Fruit fly (Drosophila melanogaster) whole organism, embryonic: ENCODE data around the gene CG32832.

ENCODE experiments used
- ATbp ChIP-seq: fragments of 200-800 bp; sonication (Bioruptor generic); optimal IDR thresholded peaks from 2 replicates; lab custom pipeline; 2017; ENCODE audit warnings: missing biosample characterization, mild to moderate bottlenecking, missing genetic modification characterization, missing genetic modification reagents
- B-H2 ChIP-seq: fragments of 200-800 bp; sonication (Bioruptor generic); optimal IDR thresholded peaks from 2 replicates; lab custom pipeline; 2018; ENCODE audit warnings: missing biosample characterization, mild to moderate bottlenecking, missing genetic modification characterization
- CG11456 ChIP-seq: fragments of 200-800 bp; sonication (Bioruptor generic); IDR thresholded peaks from 3 replicates; pipeline ENCODE4 v1.3.6; 2022; ENCODE audit warnings: missing biosample characterization, missing genetic modification characterization
- CG16779 ChIP-seq: fragments of 200-800 bp; sonication (Bioruptor generic); IDR thresholded peaks from 2 replicates; pipeline ENCODE4 v1.3.6; 2022; ENCODE audit warnings: missing biosample characterization, missing genetic modification characterization
- CG4424 ChIP-seq: fragments of 200-800 bp; sonication (Bioruptor generic); optimal IDR thresholded peaks from 3 replicates; lab custom pipeline; 2016; ENCODE audit warnings: missing biosample characterization, missing genetic modification characterization
- CG6254 ChIP-seq: fragments of 200-800 bp; sonication (Bioruptor generic); optimal IDR thresholded peaks from 3 replicates; lab custom pipeline; 2017; ENCODE audit warnings: mild to moderate bottlenecking, missing biosample characterization, missing genetic modification reagents, missing genetic modification characterization
- CG6654 ChIP-seq: fragments of 200-800 bp; sonication (Bioruptor generic); optimal IDR thresholded peaks from 2 replicates; lab custom pipeline; 2017; ENCODE audit warnings: missing biosample characterization, mild to moderate bottlenecking, missing genetic modification characterization
- CG6765 ChIP-seq: fragments of 200-800 bp; sonication (Bioruptor generic); optimal IDR thresholded peaks from 3 replicates; lab custom pipeline; 2017; ENCODE audit warnings: missing biosample characterization, mild to moderate bottlenecking, missing genetic modification characterization
- CG7556 ChIP-seq: fragments of 200-800 bp; sonication (Bioruptor generic); optimal IDR thresholded peaks from 2 replicates; lab custom pipeline; 2017; ENCODE audit warnings: missing biosample characterization, mild to moderate bottlenecking, missing genetic modification characterization
- CG7839 ChIP-seq: fragments of 200-800 bp; sonication (Bioruptor generic); optimal IDR thresholded peaks from 3 replicates; lab custom pipeline; 2018; ENCODE audit warnings: missing biosample characterization, mild to moderate bottlenecking, missing genetic modification characterization, moderate library complexity
- CG8290 ChIP-seq, 3 experiments: fragments of 200-800 bp; sonication (Bioruptor generic); optimal IDR thresholded peaks; 2 replicates each; lab custom pipeline; 2016 to 2019; ENCODE audit warnings: missing biosample characterization in 3 of 3, missing genetic modification characterization in 3 of 3, mild to moderate bottlenecking in 2 of 3, moderate library complexity in 1 of 3
- CG9437 ChIP-seq: fragments of 200-800 bp; sonication (Bioruptor generic); optimal IDR thresholded peaks from 2 replicates; lab custom pipeline; 2018; ENCODE audit warnings: missing biosample characterization, mild to moderate bottlenecking, missing genetic modification characterization
- CG9817 ChIP-seq: fragments of 200-800 bp; sonication (Bioruptor generic); optimal IDR thresholded peaks from 2 replicates; lab custom pipeline; 2018; ENCODE audit warnings: missing biosample characterization, mild to moderate bottlenecking, missing genetic modification characterization, moderate library complexity
- D ChIP-seq, 2 experiments: fragments of 200-800 bp in 1 of 2; fragments of >200 bp in 1 of 2; sonication (Bioruptor generic) in 1 of 2; optimal IDR thresholded peaks; 2 replicates in 1 of 2; 3 replicates in 1 of 2; lab custom pipeline; 2017; ENCODE audit warnings: mild to moderate bottlenecking in 1 of 2, missing biosample characterization in 1 of 2, missing genetic modification characterization in 1 of 2, missing genetic modification reagents in 1 of 2
- Dbx ChIP-seq: fragments of 200-800 bp; sonication (Bioruptor generic); IDR thresholded peaks from 3 replicates; pipeline ENCODE4 v1.3.6; 2022; ENCODE audit warnings: missing biosample characterization, missing genetic modification characterization
- Dek ChIP-seq: fragments of 200-800 bp; sonication (Bioruptor generic); optimal IDR thresholded peaks from 3 replicates; lab custom pipeline; 2019; ENCODE audit warnings: missing biosample characterization, mild to moderate bottlenecking, missing genetic modification characterization, moderate library complexity
- Doc2 ChIP-seq: fragments of 200-800 bp; sonication (Bioruptor generic); IDR thresholded peaks from 2 replicates; pipeline ENCODE4 v1.3.6; 2022; ENCODE audit warnings: missing biosample characterization, missing genetic modification characterization
- Gug ChIP-seq: fragments of 200-800 bp; sonication (Bioruptor generic); IDR thresholded peaks from 4 replicates; pipeline ENCODE4 v1.3.6; 2022; ENCODE audit warnings: missing biosample characterization, missing genetic modification characterization
- HmgD ChIP-seq: fragments of 200-800 bp; sonication (Bioruptor generic); optimal IDR thresholded peaks from 3 replicates; lab custom pipeline; 2016; ENCODE audit warnings: missing biosample characterization, missing genetic modification characterization
- Hr3 ChIP-seq: fragments of 200-800 bp; sonication (Bioruptor generic); optimal IDR thresholded peaks from 3 replicates; lab custom pipeline; 2016; ENCODE audit warnings: missing biosample characterization, missing genetic modification characterization
- Nf-YC ChIP-seq: fragments of 200-800 bp; optimal IDR thresholded peaks from 3 replicates; lab custom pipeline; 2019; ENCODE audit warnings: missing biosample characterization, mild to moderate bottlenecking, missing genetic modification characterization, moderate library complexity
- Opbp ChIP-seq: fragments of 200-800 bp; sonication (Bioruptor generic); IDR thresholded peaks from 3 replicates; pipeline ENCODE4 v1.3.6; 2022; ENCODE audit warnings: missing biosample characterization, missing genetic modification characterization; ENCODE audit not compliant: partially characterized antibody
- Ptx1 ChIP-seq: fragments of 200-800 bp; sonication (Bioruptor generic); IDR thresholded peaks from 2 replicates; pipeline ENCODE4 v1.3.6; 2022; ENCODE audit warnings: missing biosample characterization, missing genetic modification characterization
- Rfx ChIP-seq: fragments of 200-800 bp; sonication (Bioruptor generic); IDR thresholded peaks from 2 replicates; pipeline ENCODE4 v1.3.6; 2022; ENCODE audit warnings: missing biosample characterization, missing genetic modification characterization
- Sin3A ChIP-seq: fragments of >200 bp; optimal IDR thresholded peaks from 2 replicates; lab custom pipeline; 2018
- Sox102F ChIP-seq: fragments of 200-800 bp; sonication (Bioruptor generic); optimal IDR thresholded peaks from 2 replicates; lab custom pipeline; 2018; ENCODE audit warnings: missing biosample characterization, mild to moderate bottlenecking, missing genetic modification characterization, moderate library complexity
- Taf1 ChIP-seq: fragments of 200-800 bp; sonication (Bioruptor generic); IDR thresholded peaks from 2 replicates; pipeline ENCODE4 v1.3.6; 2022; ENCODE audit warnings: missing biosample characterization, missing genetic modification characterization
- abd-A ChIP-seq: fragments of 200-800 bp; sonication (Bioruptor generic); optimal IDR thresholded peaks from 3 replicates; lab custom pipeline; 2019; ENCODE audit warnings: missing biosample characterization, mild to moderate bottlenecking, missing genetic modification characterization, moderate library complexity
- ac ChIP-seq: fragments of 200-800 bp; sonication (Bioruptor generic); optimal IDR thresholded peaks from 3 replicates; lab custom pipeline; 2017; ENCODE audit warnings: missing biosample characterization, mild to moderate bottlenecking, missing genetic modification characterization
- ara ChIP-seq: fragments of 200-800 bp; sonication (Bioruptor generic); IDR thresholded peaks from 2 replicates; pipeline ENCODE4 v1.3.6; 2022; ENCODE audit warnings: missing biosample characterization, missing genetic modification characterization
- cad ChIP-seq: fragments of >200 bp; optimal IDR thresholded peaks from 2 replicates; lab custom pipeline; 2017; ENCODE audit warnings: missing biosample characterization, missing genetic modification characterization
- croc ChIP-seq: fragments of 200-800 bp; sonication (Bioruptor generic); conservative IDR thresholded peaks from 3 replicates; pipeline ENCODE4 v1.3.6; 2022; ENCODE audit warnings: missing biosample characterization, missing genetic modification characterization
- crol ChIP-seq: fragments of 200-800 bp; sonication (Bioruptor generic); IDR thresholded peaks from 2 replicates; pipeline ENCODE4 v1.3.6; 2022; ENCODE audit warnings: missing biosample characterization, missing genetic modification characterization
- crp ChIP-seq, 2 experiments: fragments of 200-800 bp; sonication (Bioruptor generic); optimal IDR thresholded peaks; 2 replicates in 1 of 2; 3 replicates in 1 of 2; lab custom pipeline; 2017; ENCODE audit warnings: missing biosample characterization in 2 of 2, missing genetic modification characterization in 2 of 2, mild to moderate bottlenecking in 1 of 2, moderate library complexity in 1 of 2
- da ChIP-seq: fragments of 200-800 bp; sonication (Bioruptor generic); optimal IDR thresholded peaks from 2 replicates; lab custom pipeline; 2016; ENCODE audit warnings: missing biosample characterization, missing genetic modification characterization
- dpn ChIP-seq, 2 experiments: fragments of 200-800 bp; sonication (Bioruptor generic); optimal IDR thresholded peaks; 3 replicates each; lab custom pipeline; 2016; ENCODE audit warnings: missing biosample characterization in 2 of 2, missing genetic modification characterization in 2 of 2
- exex ChIP-seq: fragments of 200-800 bp; sonication (Bioruptor generic); optimal IDR thresholded peaks from 4 replicates; lab custom pipeline; 2018; ENCODE audit warnings: missing biosample characterization, mild to moderate bottlenecking, missing genetic modification characterization, moderate library complexity
- eyg ChIP-seq: fragments of 200-800 bp; sonication (Bioruptor generic); optimal IDR thresholded peaks from 3 replicates; lab custom pipeline; 2016; ENCODE audit warnings: missing biosample characterization, missing genetic modification characterization
- fd102C ChIP-seq: fragments of 200-800 bp; sonication (Bioruptor generic); optimal IDR thresholded peaks from 2 replicates; lab custom pipeline; 2018; ENCODE audit warnings: missing biosample characterization, mild to moderate bottlenecking, missing genetic modification characterization, moderate library complexity
- ftz-f1 ChIP-seq: fragments of 200-800 bp; sonication (Bioruptor generic); optimal IDR thresholded peaks from 2 replicates; lab custom pipeline; 2016; ENCODE audit warnings: missing biosample characterization, missing genetic modification characterization
- ind ChIP-seq: fragments of 200-800 bp; sonication (Bioruptor generic); optimal IDR thresholded peaks from 3 replicates; lab custom pipeline; 2016; ENCODE audit warnings: missing biosample characterization, missing genetic modification characterization
- jigr1 ChIP-seq: fragments of 200-800 bp; sonication (Bioruptor generic); IDR thresholded peaks from 3 replicates; pipeline ENCODE4 v1.3.6; 2022; ENCODE audit warnings: missing biosample characterization, missing genetic modification characterization
- nerfin-2 ChIP-seq: fragments of 200-800 bp; sonication (Bioruptor generic); IDR thresholded peaks from 2 replicates; pipeline ENCODE4 v1.3.6; 2022; ENCODE audit warnings: missing biosample characterization, missing genetic modification characterization; ENCODE audit not compliant: partially characterized antibody
- pros ChIP-seq: fragments of 200-800 bp; sonication (Bioruptor generic); optimal IDR thresholded peaks from 3 replicates; lab custom pipeline; 2019; ENCODE audit warnings: missing biosample characterization, mild to moderate bottlenecking, missing genetic modification characterization, moderate library complexity
- schlank ChIP-seq: fragments of 200-800 bp; sonication (Bioruptor generic); optimal IDR thresholded peaks from 2 replicates; lab custom pipeline; 2018; ENCODE audit warnings: missing biosample characterization, mild to moderate bottlenecking, missing genetic modification characterization
- shn ChIP-seq: fragments of 200-800 bp; sonication (Bioruptor generic); optimal IDR thresholded peaks from 3 replicates; lab custom pipeline; 2016; ENCODE audit warnings: missing biosample characterization, missing genetic modification characterization
- sr ChIP-seq: fragments of 200-800 bp; sonication (Bioruptor generic); IDR thresholded peaks from 3 replicates; pipeline ENCODE4 v1.3.6; 2022; ENCODE audit warnings: missing biosample characterization, missing genetic modification characterization
- tin ChIP-seq: fragments of 200-800 bp; sonication (Bioruptor generic); optimal IDR thresholded peaks from 3 replicates; lab custom pipeline; 2016; ENCODE audit warnings: missing biosample characterization, missing genetic modification characterization
- trh ChIP-seq: fragments of 200-800 bp; sonication (Bioruptor generic); optimal IDR thresholded peaks from 2 replicates; lab custom pipeline; 2016; ENCODE audit warnings: missing biosample characterization, missing genetic modification characterization
- ttk ChIP-seq: fragments of 200-800 bp; sonication (Bioruptor generic); IDR thresholded peaks from 2 replicates; pipeline ENCODE4 v2.1.2; 2022; ENCODE audit warnings: missing biosample characterization, missing genetic modification characterization

The CG32832 gene

dm6 chr2L:16868897-16869324 lies 10.2 kb downstream of the CG32832 start (continued):
- TF ChIP-seq CG8290 (GFP tag; optimal IDR thresholded peaks at IDR 0.05; lab: Kevin White, UChicago), result no peak
- no peak for TF ChIP-seq CG8290 (tag; optimal IDR thresholded peaks at IDR 0.05; lab: Kevin White, UChicago)
- TF ChIP-seq croc, result peak; percentile 43; the same call in 2 of the 3 replicates
- no peak for TF ChIP-seq nerfin-2 (GFP tag; lab: Robert Waterston, UW)
- TF ChIP-seq ATbp (GFP tag; lab: Kevin White, UChicago), result peak; percentile 42
- TF ChIP-seq tin (GFP tag; lab: Kevin White, UChicago), result no peak
- peak; percentile 23 for TF ChIP-seq Hr3 (GFP tag; lab: Kevin White, UChicago)
- no peak for TF ChIP-seq CG16779 (GFP tag; lab: Robert Waterston, UW)
- no peak for TF ChIP-seq cad (GFP tag; lab: Kevin White, UChicago)
- no peak for TF ChIP-seq trh (GFP tag; lab: Kevin White, UChicago)
- peak; percentile 72 for TF ChIP-seq Ptx1 (GFP tag; lab: Robert Waterston, UW)
- no peak for TF ChIP-seq ind (GFP tag; lab: Kevin White, UChicago)
- TF ChIP-seq ftz-f1 (GFP tag; lab: Kevin White, UChicago), result no peak
- TF ChIP-seq CG11456, result peak; percentile 58; the same call in 1 of the 3 replicates
- TF ChIP-seq CG9817 (tag; lab: Kevin White, UChicago), result peak; percentile 38
- no peak for TF ChIP-seq D (optimal IDR thresholded peaks at IDR 0.05; lab: Kevin White, UChicago)
- peak; percentile 24 for TF ChIP-seq D (GFP tag; optimal IDR thresholded peaks at IDR 0.05; lab: Kevin White, UChicago)
- peak; percentile 44 for TF ChIP-seq CG9437 (GFP tag; lab: Kevin White, UChicago)
- 0 out of 2 replicates have a peak, but pooled peaks have one; percentile 6 for TF ChIP-seq Taf1 (GFP tag; lab: Robert Waterston, UW)
- no peak for TF ChIP-seq Sin3A (lab: Kevin White, UChicago)
- TF ChIP-seq fd102C (GFP tag; lab: Kevin White, UChicago), result no peak
- no peak for TF ChIP-seq shn (GFP tag; lab: Kevin White, UChicago)
- TF ChIP-seq crol (GFP tag; lab: Robert Waterston, UW), result peak; percentile 72
- no peak for TF ChIP-seq pros (GFP tag; lab: Kevin White, UChicago)
- TF ChIP-seq da (GFP tag; lab: Kevin White, UChicago), result no peak
- TF ChIP-seq HmgD, result no peak
- peak; percentile 74 for TF ChIP-seq CG7556 (GFP tag; lab: Kevin White, UChicago)
- no peak for TF ChIP-seq sr (GFP tag; lab: Robert Waterston, UW)
- peak in 1 of 2 experiments; percentile 23 for TF ChIP-seq dpn (GFP tag; optimal IDR thresholded peaks at IDR 0.05; lab: Kevin White, UChicago)
- no peak for TF ChIP-seq CG6654 (GFP tag; lab: Kevin White, UChicago)
- TF ChIP-seq CG6765, result no peak
- TF ChIP-seq ac (GFP tag; lab: Kevin White, UChicago), result no peak
- TF ChIP-seq CG6254 (GFP tag; lab: Kevin White, UChicago), result no peak
- TF ChIP-seq jigr1 (GFP tag; lab: Robert Waterston, UW), result 0 out of 3 replicates have a peak, but pooled peaks have one; percentile 40
- TF ChIP-seq schlank (tag; lab: Kevin White, UChicago), result no peak
- no peak; the same call in 1 of the 2 replicates for TF ChIP-seq Rfx
- TF ChIP-seq ara (GFP tag; lab: Robert Waterston, UW), result no peak
- TF ChIP-seq CG4424 (GFP tag; lab: Kevin White, UChicago), result peak; percentile 17
- TF ChIP-seq CG7839 (tag; lab: Kevin White, UChicago), result peak; percentile 76
- no peak for TF ChIP-seq abd-A
- TF ChIP-seq exex (tag; lab: Kevin White, UChicago), result no peak
- TF ChIP-seq Nf-YC, result peak; percentile 60
- no peak for TF ChIP-seq Gug (GFP tag; lab: Robert Waterston, UW)
- TF ChIP-seq crp (GFP tag; optimal IDR thresholded peaks at IDR 0.05; lab: Kevin White, UChicago), result no peak
- TF ChIP-seq ttk, result peak; percentile 71
- no peak for TF ChIP-seq B-H2
- TF ChIP-seq Dek (tag; lab: Kevin White, UChicago), result peak; percentile 27
- peak; percentile 70 for TF ChIP-seq Sox102F (GFP tag; lab: Kevin White, UChicago)
- no peak; the same call in 2 of the 3 replicates for TF ChIP-seq Opbp
- TF ChIP-seq Dbx (GFP tag; lab: Robert Waterston, UW), result no peak
- TF ChIP-seq Doc2 (GFP tag; lab: Robert Waterston, UW), result 0 out of 2 replicates have a peak, but pooled peaks have one; percentile 13
- TF ChIP-seq eyg (GFP tag; lab: Kevin White, UChicago), result no peak
